Worm (Caenorhabditis elegans) whole organism, L1 larva: ENCODE measurements around the gene fipr-8.

Source experiments
- C04F5.9 ChIP-seq: sonication (generic microtip); optimal IDR thresholded peaks from 2 replicates; lab custom pipeline; 2016; ENCODE audit warnings: missing genetic modification characterization, missing compliant biosample characterization
- C34B4.2 ChIP-seq: sonication (generic microtip); optimal IDR thresholded peaks from 2 replicates; lab custom pipeline; 2017; ENCODE audit warnings: mild to moderate bottlenecking, missing genetic modification characterization, missing compliant biosample characterization
- aha-1 ChIP-seq: fragments of 150-350 bp; optimal IDR thresholded peaks from 2 replicates; lab custom pipeline; 2014; ENCODE audit warnings: missing biosample characterization, missing genetic modification characterization
- ama-1 ChIP-seq: fragments of 150-350 bp; optimal IDR thresholded peaks from 2 replicates; lab custom pipeline; 2014
- ceh-82 ChIP-seq, 3 experiments: fragments of 150-350 bp in 1 of 3; sonication (generic microtip) in 2 of 3; optimal IDR thresholded peaks; 2 replicates each; lab custom pipeline; 2014 to 2017; ENCODE audit warnings: missing biosample characterization in 3 of 3, missing genetic modification characterization in 3 of 3
- ces-1 ChIP-seq: fragments of 150-350 bp; optimal IDR thresholded peaks from 2 replicates; lab custom pipeline; 2014; ENCODE audit warnings: missing biosample characterization, missing genetic modification reagents, missing genetic modification characterization
- dpl-1 ChIP-seq, 3 experiments: fragments of 150-350 bp in 2 of 3; sonication (generic microtip) in 1 of 3; optimal IDR thresholded peaks; 2 replicates each; lab custom pipeline; 2014 to 2017; ENCODE audit warnings: missing biosample characterization in 3 of 3, missing genetic modification characterization in 3 of 3, missing genetic modification reagents in 3 of 3
- dsc-1 ChIP-seq: sonication (generic microtip); optimal IDR thresholded peaks from 2 replicates; lab custom pipeline; 2016; ENCODE audit warnings: mild to moderate bottlenecking, missing genetic modification characterization, missing compliant biosample characterization
- efl-1 ChIP-seq, 4 experiments: fragments of 150-350 bp; optimal IDR thresholded peaks in 3 of 4; peaks in 1 of 4; 1 replicate in 1 of 4; 2 replicates in 3 of 4; lab custom pipeline; 2014; ENCODE audit warnings: missing biosample characterization in 2 of 4, missing genetic modification characterization in 2 of 4, missing genetic modification reagents in 2 of 4
- egl-13 ChIP-seq: sonication (generic microtip); optimal IDR thresholded peaks from 2 replicates; lab custom pipeline; 2016; ENCODE audit warnings: missing genotype, missing genetic modification reagents, missing genetic modification characterization, missing compliant biosample characterization
- ets-5 ChIP-seq: fragments of 200-800 bp; sonication (Bioruptor generic); IDR thresholded peaks from 2 replicates; pipeline ENCODE4 v1.3.6; 2022; ENCODE audit warnings: missing genetic modification characterization, missing compliant biosample characterization
- fkh-10 ChIP-seq: sonication (generic microtip); optimal IDR thresholded peaks from 2 replicates; lab custom pipeline; 2017; ENCODE audit warnings: missing biosample characterization, missing genetic modification reagents, missing genetic modification characterization
- fkh-8 ChIP-seq: sonication (generic microtip); optimal IDR thresholded peaks from 2 replicates; lab custom pipeline; 2016; ENCODE audit warnings: mild to moderate bottlenecking, missing genetic modification characterization, missing compliant biosample characterization
- hlh-17 ChIP-seq: fragments of 200-800 bp; sonication (Bioruptor generic); optimal IDR thresholded peaks from 2 replicates; lab custom pipeline; 2018; ENCODE audit warnings: missing genetic modification characterization, mild to moderate bottlenecking, missing compliant biosample characterization, moderate library complexity, borderline replicate concordance
- irx-1 ChIP-seq: sonication (generic microtip); optimal IDR thresholded peaks from 2 replicates; lab custom pipeline; 2016; ENCODE audit warnings: missing genetic modification characterization, missing compliant biosample characterization
- jun-1 ChIP-seq: fragments of 150-350 bp; optimal IDR thresholded peaks from 2 replicates; lab custom pipeline; 2014; ENCODE audit warnings: missing biosample characterization, missing genetic modification reagents, missing genetic modification characterization
- lin-13 ChIP-seq: fragments of 150-350 bp; optimal IDR thresholded peaks from 2 replicates; lab custom pipeline; 2014; ENCODE audit warnings: missing biosample characterization, missing genetic modification reagents, missing genetic modification characterization
- lin-14 ChIP-seq: fragments of 200-800 bp; sonication (Bioruptor generic); optimal IDR thresholded peaks from 2 replicates; lab custom pipeline; 2018; ENCODE audit warnings: mild to moderate bottlenecking, missing genetic modification characterization, moderate library complexity, missing compliant biosample characterization
- lin-35 ChIP-seq, 2 experiments: fragments of 150-350 bp; optimal IDR thresholded peaks; 2 replicates each; lab custom pipeline; 2014; ENCODE audit warnings: missing biosample characterization in 2 of 2, missing genetic modification characterization in 2 of 2, missing genetic modification reagents in 2 of 2
- lsy-2 ChIP-seq, 2 experiments: fragments of 150-350 bp; optimal IDR thresholded peaks; 2 replicates each; lab custom pipeline; 2014; ENCODE audit warnings: missing biosample characterization in 2 of 2, missing genetic modification characterization in 2 of 2
- mab-9 ChIP-seq: fragments of 200-800 bp; sonication (Bioruptor generic); IDR thresholded peaks from 2 replicates; pipeline ENCODE4 v1.3.6; 2022; ENCODE audit warnings: missing genetic modification reagents, missing genetic modification characterization, missing compliant biosample characterization
- mdl-1 ChIP-seq, 2 experiments: fragments of 150-350 bp; optimal IDR thresholded peaks; 2 replicates each; lab custom pipeline; 2014 to 2017; ENCODE audit warnings: missing biosample characterization in 2 of 2, missing genetic modification characterization in 2 of 2, inconsistent platforms in 1 of 2
- mef-2 ChIP-seq: fragments of 150-350 bp; optimal IDR thresholded peaks from 2 replicates; lab custom pipeline; 2014; ENCODE audit warnings: missing biosample characterization, missing genetic modification characterization
- mep-1 ChIP-seq: fragments of 150-350 bp; optimal IDR thresholded peaks from 2 replicates; lab custom pipeline; 2014; ENCODE audit warnings: missing biosample characterization, missing genetic modification characterization
- nhr-19 ChIP-seq: fragments of 200-800 bp; sonication (Bioruptor generic); conservative IDR thresholded peaks from 2 replicates; pipeline ENCODE4 v1.3.6; 2022; ENCODE audit warnings: missing genetic modification characterization, missing compliant biosample characterization
- nhr-47 ChIP-seq: sonication (generic microtip); optimal IDR thresholded peaks from 2 replicates; lab custom pipeline; 2016; ENCODE audit warnings: mild to moderate bottlenecking, missing genetic modification characterization, moderate library complexity, missing compliant biosample characterization
- nhr-71 ChIP-seq: sonication (generic microtip); optimal IDR thresholded peaks from 2 replicates; lab custom pipeline; 2016; ENCODE audit warnings: mild to moderate bottlenecking, missing genetic modification characterization, moderate library complexity, missing compliant biosample characterization
- nhr-84 ChIP-seq: sonication (generic microtip); optimal IDR thresholded peaks from 2 replicates; lab custom pipeline; 2017; ENCODE audit warnings: missing biosample characterization, missing genetic modification characterization
- pag-3 ChIP-seq: sonication (generic microtip); optimal IDR thresholded peaks from 2 replicates; lab custom pipeline; 2017; ENCODE audit warnings: missing genetic modification characterization, mild to moderate bottlenecking, missing compliant biosample characterization, antibody characterized with exemption, borderline replicate concordance; ENCODE audit not compliant: insufficient read depth
- pax-3 ChIP-seq: fragments of 200-800 bp; sonication (Bioruptor generic); optimal IDR thresholded peaks from 2 replicates; lab custom pipeline; 2018; ENCODE audit warnings: mild to moderate bottlenecking, missing genetic modification characterization, moderate library complexity, missing compliant biosample characterization
- skn-1 ChIP-seq: fragments of 150-350 bp; optimal IDR thresholded peaks from 2 replicates; lab custom pipeline; 2014; ENCODE audit warnings: missing biosample characterization, missing genetic modification characterization
- snu-23 ChIP-seq: sonication (generic microtip); optimal IDR thresholded peaks from 2 replicates; lab custom pipeline; 2016; ENCODE audit warnings: missing genetic modification characterization, missing compliant biosample characterization
- swsn-7 ChIP-seq: sonication (generic microtip); optimal IDR thresholded peaks from 2 replicates; lab custom pipeline; 2016; ENCODE audit warnings: missing genetic modification characterization, missing compliant biosample characterization
- tbx-2 ChIP-seq: sonication (generic microtip); optimal IDR thresholded peaks from 2 replicates; lab custom pipeline; 2016; ENCODE audit warnings: missing genetic modification characterization, missing compliant biosample characterization
- tlp-1 ChIP-seq: fragments of 150-350 bp; optimal IDR thresholded peaks from 2 replicates; lab custom pipeline; 2014; ENCODE audit warnings: missing biosample characterization, missing genetic modification characterization
- unc-30 ChIP-seq: sonication (generic microtip); optimal IDR thresholded peaks from 2 replicates; lab custom pipeline; 2017; ENCODE audit warnings: missing biosample characterization, missing genetic modification characterization
- unc-86 ChIP-seq: sonication (generic microtip); optimal IDR thresholded peaks from 2 replicates; lab custom pipeline; 2016; ENCODE audit warnings: missing genetic modification characterization, missing compliant biosample characterization
- vab-15 ChIP-seq: sonication (generic microtip); optimal IDR thresholded peaks from 2 replicates; lab custom pipeline; 2017; ENCODE audit warnings: missing genotype, mild to moderate bottlenecking, missing genetic modification characterization, missing compliant biosample characterization
- xbp-1 ChIP-seq: sonication (generic microtip); optimal IDR thresholded peaks from 2 replicates; lab custom pipeline; 2016; ENCODE audit warnings: missing genetic modification characterization, missing compliant biosample characterization
- zag-1 ChIP-seq: fragments of 150-350 bp; optimal IDR thresholded peaks from 2 replicates; lab custom pipeline; 2014; ENCODE audit warnings: missing biosample characterization, missing genetic modification characterization
- ztf-4 ChIP-seq: fragments of 150-350 bp; optimal IDR thresholded peaks from 2 replicates; lab custom pipeline; 2014; ENCODE audit warnings: missing biosample characterization, missing genetic modification characterization

Gene fipr-8

ce11 chrV:10275619-10276018 is 35.9 kb upstream of the fipr-8 start, which contains the start of gene Y22F5A.11:
Gene Y22F5A.11, minus strand, starts transcription at chrV:10275646.
- TF ChIP-seq ets-5 (GFP tag; lab: Robert Waterston, UW): no peak
- no peak for TF ChIP-seq nhr-84 (tag; lab: Kevin White, UChicago)
- TF ChIP-seq lin-14 (GFP tag; lab: Kevin White, UChicago): peak; percentile 55
- peak; percentile 4 for TF ChIP-seq fkh-10 (GFP tag; lab: Kevin White, UChicago)
- TF ChIP-seq, all 84 proteins: peak for 2

ce11 chrV:10273837-10274236 is 34.1 kb upstream of the fipr-8 start:
- TF ChIP-seq hlh-17 (no peak), C34B4.2 (tag; lab: Kevin White, UChicago) (no peak), lsy-2 (tag; optimal IDR thresholded peaks at IDR 0.05; lab: Kevin White, UChicago) (peak; percentile 6 to 57), pax-3 (peak; percentile 21), lin-14 (GFP tag; lab: Kevin White, UChicago) (peak; percentile 86), ztf-4 (tag; lab: Kevin White, UChicago) (peak; percentile 1), swsn-7 (peak; percentile 60), lin-35 (GFP tag; optimal IDR thresholded peaks at IDR 0.05; lab: Kevin White, UChicago) (peak in 1 of 2 experiments; percentile 42), xbp-1 (tag; lab: Kevin White, UChicago) (peak; percentile 8), snu-23 (peak; percentile 29), nhr-19 (no peak), tbx-2 (tag; lab: Kevin White, UChicago) (peak; percentile 59), unc-30 (tag; lab: Kevin White, UChicago) (no peak), nhr-71 (peak; percentile 56), skn-1 (tag; lab: Kevin White, UChicago) (peak; percentile 44), unc-86 (tag; lab: Kevin White, UChicago) (peak; percentile 46), irx-1 (peak; percentile 32), nhr-47 (tag; lab: Kevin White, UChicago) (peak; percentile 56), tlp-1 (tag; lab: Kevin White, UChicago) (no peak), fkh-10 (GFP tag; lab: Kevin White, UChicago) (peak; percentile 80), vab-15 (tag; lab: Kevin White, UChicago) (no peak), ama-1 (lab: Kevin White, UChicago) (no peak), dpl-1 (GFP tag; optimal IDR thresholded peaks at IDR 0.05; lab: Kevin White, UChicago) (peak in 1 of 3 experiments; percentile 0), efl-1 (optimal IDR thresholded peaks at IDR 0.05; lab: Kevin White, UChicago) (peak; percentile 35 to 41), efl-1 (GFP tag; optimal IDR thresholded peaks at IDR 0.05 in 1 of 2; lab: Kevin White, UChicago) (no peak), zag-1 (tag; lab: Kevin White, UChicago) (peak; percentile 53), aha-1 (tag; lab: Kevin White, UChicago) (no peak), mef-2 (no peak), mab-9 (GFP tag; lab: Robert Waterston, UW) (0 out of 2 replicates have a peak, but pooled peaks have one; percentile 44), ces-1 (GFP tag; lab: Kevin White, UChicago) (no peak), C04F5.9 (tag; lab: Kevin White, UChicago) (no peak), mep-1 (peak; percentile 15), jun-1 (tag; lab: Kevin White, UChicago) (peak; percentile 33), pag-3 (tag; lab: Kevin White, UChicago) (no peak), lin-13 (GFP tag; lab: Kevin White, UChicago) (no peak), ceh-82 (tag; optimal IDR thresholded peaks at IDR 0.05; lab: Kevin White, UChicago) (peak; percentile 29 to 73 (median 46)), mdl-1 (tag; optimal IDR thresholded peaks at IDR 0.05; lab: Kevin White, UChicago) (no peak), egl-13 (tag; lab: Kevin White, UChicago) (peak; percentile 45), fkh-8 (peak; percentile 79)

DNA sequence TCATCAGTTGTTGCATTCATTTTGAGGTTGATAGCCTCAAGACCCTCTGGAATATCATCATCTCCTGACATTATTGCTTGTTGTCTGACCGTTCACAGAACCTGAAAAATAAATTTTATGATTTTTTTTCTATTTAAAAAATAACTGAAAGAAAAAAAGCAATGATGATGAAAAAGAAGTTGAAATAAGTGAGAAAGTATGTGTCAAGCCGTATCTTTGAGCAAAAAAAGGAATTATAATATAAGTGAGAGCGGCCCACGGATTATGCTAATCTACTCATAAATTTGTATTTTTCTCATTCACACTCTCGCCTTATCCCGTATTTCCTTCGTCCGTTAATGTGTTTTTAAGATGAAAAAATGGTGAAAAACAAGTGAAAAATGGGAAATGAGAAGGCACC is 30.5 kb upstream of the fipr-8 start, which contains the start of gene ric-4:
Gene ric-4, minus strand, starts transcription at position 101 of the 400 bp plus-strand sequence.
- TF ChIP-seq unc-86 (tag; lab: Kevin White, UChicago) (no peak), dsc-1 (peak; percentile 14)
